Worm (Caenorhabditis elegans): Measurements from ENCODE around the gene flp-17.
"Not testable (repeated sequence)": the region's sequence is repeated elsewhere in the genome, so short reads cannot be mapped to it uniquely, and the experiment has no call there.

The flp-17 gene

ce11 chrIV:17179071-17179470, 12.6 kb downstream of the flp-17 start:
- peak; percentile 66 for TF ChIP-seq elt-2 (tag; optimal IDR thresholded peaks at IDR 0.05)
- TF ChIP-seq nhr-237 (tag; optimal IDR thresholded peaks at IDR 0.05), result no peak
- TF ChIP-seq pqm-1 (tag; optimal IDR thresholded peaks at IDR 0.05), result peak; percentile 82

- no peak for TF ChIP-seq ceh-82 (tag; optimal IDR thresholded peaks at IDR 0.05)
- TF ChIP-seq sea-2 (GFP tag; optimal IDR thresholded peaks at IDR 0.05), result no peak
Observed at ce11 chrIV:17176177-17176576, 15.5 kb downstream of the flp-17 start, which contains the start of gene C52D10.3. C52D10.3 (plus strand) TSS chrIV:17176477.

- TF ChIP-seq lsy-12 (tag; optimal IDR thresholded peaks at IDR 0.05) (no peak), pha-4 (tag; optimal IDR thresholded peaks at IDR 0.05) (peak; percentile 33), egl-27 (tag; optimal IDR thresholded peaks at IDR 0.05) (no peak), fkh-10 (GFP tag; optimal IDR thresholded peaks at IDR 0.05) (no peak), elt-2 (tag; optimal IDR thresholded peaks at IDR 0.05) (peak; percentile 45), ceh-9 (tag; optimal IDR thresholded peaks at IDR 0.05) (no peak), unc-39 (tag; optimal IDR thresholded peaks at IDR 0.05) (no peak), snpc-4 (tag; optimal IDR thresholded peaks at IDR 0.05) (no peak), ZK546.5 (tag; optimal IDR thresholded peaks at IDR 0.05) (no peak)
Observed at ce11 chrIV:17174980-17175379, 16.7 kb downstream of the flp-17 start.

- TF ChIP-seq pqm-1 (tag; optimal IDR thresholded peaks at IDR 0.05) (peak; percentile 94), egl-5 (tag; optimal IDR thresholded peaks at IDR 0.05) (no peak), elt-2 (tag; optimal IDR thresholded peaks at IDR 0.05) (peak; percentile 98), unc-39 (tag; optimal IDR thresholded peaks at IDR 0.05) (no peak), ceh-82 (tag; optimal IDR thresholded peaks at IDR 0.05) (no peak), pha-4 (tag; optimal IDR thresholded peaks at IDR 0.05) (peak; percentile 11), nhr-67 (tag; optimal IDR thresholded peaks at IDR 0.05) (no peak), zag-1 (tag; optimal IDR thresholded peaks at IDR 0.05) (no peak), fkh-10 (GFP tag; optimal IDR thresholded peaks at IDR 0.05) (no peak), nhr-43 (tag; optimal IDR thresholded peaks at IDR 0.05; ENCODE audit: poor library complexity, severe bottlenecking) (no peak), lsy-12 (tag; optimal IDR thresholded peaks at IDR 0.05) (peak; percentile 36), ceh-28 (tag; optimal IDR thresholded peaks at IDR 0.05) (peak; percentile 19), lin-39 (tag; optimal IDR thresholded peaks at IDR 0.05) (no peak), R02D3.7 (tag; optimal IDR thresholded peaks at IDR 0.05) (no peak), fos-1 (tag; optimal IDR thresholded peaks at IDR 0.05) (peak; percentile 24), mml-1 (tag; optimal IDR thresholded peaks at IDR 0.05) (no peak), nhr-76 (tag; optimal IDR thresholded peaks at IDR 0.05) (no peak)
Observed at ce11 chrIV:17174087-17174486, 17.6 kb downstream of the flp-17 start.

ce11 chrIV:17171732-17172131, 20.0 kb downstream of the flp-17 start:
- TF ChIP-seq fos-1 (tag; optimal IDR thresholded peaks at IDR 0.05) (no peak), pha-4 (tag; optimal IDR thresholded peaks at IDR 0.05) (peak; percentile 80), jun-1 (tag; optimal IDR thresholded peaks at IDR 0.05) (peak; percentile 74), elt-2 (tag; optimal IDR thresholded peaks at IDR 0.05) (peak; percentile 99), pqm-1 (tag; optimal IDR thresholded peaks at IDR 0.05) (peak; percentile 98), snpc-4 (tag; optimal IDR thresholded peaks at IDR 0.05) (no peak)

ce11 chrIV:17166974-17167373, 24.7 kb downstream of the flp-17 start, which contains the start of gene skr-12:
skr-12 (plus strand) TSS chrIV:17167274.
- TF ChIP-seq ceh-82 (tag; optimal IDR thresholded peaks at IDR 0.05) (no peak), nhr-76 (tag; optimal IDR thresholded peaks at IDR 0.05) (no peak), nhr-67 (tag; optimal IDR thresholded peaks at IDR 0.05) (no peak), aly-2 (tag; optimal IDR thresholded peaks at IDR 0.05) (no peak), unc-39 (tag; optimal IDR thresholded peaks at IDR 0.05) (no peak), nfya-1 (tag; optimal IDR thresholded peaks at IDR 0.05; ENCODE audit: insufficient read depth) (no peak), snpc-4 (tag; optimal IDR thresholded peaks at IDR 0.05) (no peak), fkh-10 (GFP tag; optimal IDR thresholded peaks at IDR 0.05) (no peak), tbx-2 (tag; optimal IDR thresholded peaks at IDR 0.05) (no peak), nhr-23 (tag; optimal IDR thresholded peaks at IDR 0.05) (no peak), zag-1 (tag; optimal IDR thresholded peaks at IDR 0.05) (no peak), ceh-9 (tag; optimal IDR thresholded peaks at IDR 0.05) (no peak)

- not testable (repeated sequence) for TF ChIP-seq nfya-1 (tag; optimal IDR thresholded peaks at IDR 0.05; ENCODE audit: insufficient read depth); fkh-2 (tag; optimal IDR thresholded peaks at IDR 0.05); nhr-77 (tag; optimal IDR thresholded peaks at IDR 0.05)
Observed at ce11 chrIV:17165734-17166133, 26.0 kb downstream of the flp-17 start, which contains the start of gene skr-8. skr-8 (minus strand) TSS chrIV:17165834.
